Fruit fly (Drosophila melanogaster) whole organism, embryonic: ENCODE measurements around the gene CG32590.

Experiments used
- Aef1 ChIP-seq: fragments of 200-800 bp; sonication (Bioruptor generic); IDR thresholded peaks from 3 replicates; pipeline ENCODE4 v1.3.6; 2022; ENCODE audit warnings: missing biosample characterization, missing genetic modification characterization
- B-H1 ChIP-seq: fragments of 200-800 bp; sonication (Bioruptor generic); IDR thresholded peaks from 3 replicates; pipeline ENCODE4 v1.3.6; 2022; ENCODE audit warnings: missing biosample characterization, missing genetic modification characterization
- CG10147 ChIP-seq: fragments of 200-800 bp; sonication (Bioruptor generic); optimal IDR thresholded peaks from 2 replicates; lab custom pipeline; 2019; ENCODE audit warnings: missing biosample characterization, mild to moderate bottlenecking, missing genetic modification characterization, moderate library complexity
- CG10366 ChIP-seq: fragments of 200-800 bp; sonication (Bioruptor generic); IDR thresholded peaks from 2 replicates; pipeline ENCODE4 v1.3.6; 2022; ENCODE audit warnings: missing biosample characterization, missing genetic modification characterization
- CG10462 ChIP-seq: fragments of 200-800 bp; sonication (Bioruptor generic); optimal IDR thresholded peaks from 2 replicates; lab custom pipeline; 2016; ENCODE audit warnings: missing biosample characterization, missing genetic modification characterization
- CG10959 ChIP-seq: fragments of 200-800 bp; sonication (Bioruptor generic); IDR thresholded peaks from 2 replicates; pipeline ENCODE4 v1.3.6; 2022; ENCODE audit warnings: missing biosample characterization, missing genetic modification characterization
- CG11247 ChIP-seq: fragments of 200-800 bp; sonication (Bioruptor generic); IDR thresholded peaks from 2 replicates; pipeline ENCODE4 v1.3.6; 2022; ENCODE audit warnings: missing biosample characterization, missing genetic modification characterization
- CG12299 ChIP-seq: fragments of 200-800 bp; sonication (Bioruptor generic); optimal IDR thresholded peaks from 2 replicates; lab custom pipeline; 2018; ENCODE audit warnings: missing biosample characterization, mild to moderate bottlenecking, missing genetic modification characterization
- CG12659 ChIP-seq: fragments of 200-800 bp; sonication (Bioruptor generic); optimal IDR thresholded peaks from 3 replicates; lab custom pipeline; 2017; ENCODE audit warnings: mild to moderate bottlenecking, missing biosample characterization, missing genetic modification reagents, missing genetic modification characterization
- CG12744 ChIP-seq: fragments of 200-800 bp; sonication (Bioruptor generic); optimal IDR thresholded peaks from 2 replicates; lab custom pipeline; 2016; ENCODE audit warnings: missing biosample characterization, missing genetic modification characterization
- CG1603 ChIP-seq: fragments of 200-800 bp; sonication (Bioruptor generic); optimal IDR thresholded peaks from 2 replicates; lab custom pipeline; 2019; ENCODE audit warnings: missing biosample characterization, mild to moderate bottlenecking, missing genetic modification characterization, moderate library complexity
- CG16813 ChIP-seq: fragments of 200-800 bp; sonication (Bioruptor generic); IDR thresholded peaks from 3 replicates; pipeline ENCODE4 v1.3.6; 2022; ENCODE audit warnings: missing biosample characterization, missing genetic modification characterization; ENCODE audit not compliant: partially characterized antibody
- CG2875 ChIP-seq: fragments of 200-800 bp; sonication (Bioruptor generic); optimal IDR thresholded peaks from 2 replicates; lab custom pipeline; 2017; ENCODE audit warnings: missing biosample characterization, mild to moderate bottlenecking, missing genetic modification characterization, missing genetic modification reagents
- CG31388 ChIP-seq: fragments of 200-800 bp; sonication (Bioruptor generic); optimal IDR thresholded peaks from 2 replicates; lab custom pipeline; 2016; ENCODE audit warnings: missing biosample characterization, missing genetic modification characterization
- CG3838 ChIP-seq: fragments of 200-800 bp; sonication (Bioruptor generic); optimal IDR thresholded peaks from 3 replicates; lab custom pipeline; 2016; ENCODE audit warnings: missing biosample characterization, missing genetic modification characterization
- CG4707 ChIP-seq: fragments of 200-800 bp; sonication (Bioruptor generic); optimal IDR thresholded peaks from 2 replicates; lab custom pipeline; 2018; ENCODE audit warnings: missing biosample characterization, mild to moderate bottlenecking, missing genetic modification characterization, moderate library complexity
- CG4854 ChIP-seq: fragments of 200-800 bp; sonication (Bioruptor generic); optimal IDR thresholded peaks from 2 replicates; lab custom pipeline; 2016; ENCODE audit warnings: missing biosample characterization, missing genetic modification characterization, inconsistent platforms
- CG9817 ChIP-seq: fragments of 200-800 bp; sonication (Bioruptor generic); optimal IDR thresholded peaks from 2 replicates; lab custom pipeline; 2018; ENCODE audit warnings: missing biosample characterization, mild to moderate bottlenecking, missing genetic modification characterization, moderate library complexity
- Chrac-16 ChIP-seq: fragments of 200-800 bp; sonication (Bioruptor generic); optimal IDR thresholded peaks from 3 replicates; lab custom pipeline; 2016; ENCODE audit warnings: missing biosample characterization, missing genetic modification characterization
- Dbx ChIP-seq: fragments of 200-800 bp; sonication (Bioruptor generic); IDR thresholded peaks from 3 replicates; pipeline ENCODE4 v1.3.6; 2022; ENCODE audit warnings: missing biosample characterization, missing genetic modification characterization
- Gsc ChIP-seq: fragments of 200-800 bp; sonication (Bioruptor generic); IDR thresholded peaks from 2 replicates; pipeline ENCODE4 v1.3.6; 2022; ENCODE audit warnings: missing biosample characterization, missing genetic modification characterization
- HmgD ChIP-seq: fragments of 200-800 bp; sonication (Bioruptor generic); optimal IDR thresholded peaks from 3 replicates; lab custom pipeline; 2016; ENCODE audit warnings: missing biosample characterization, missing genetic modification characterization
- Hmx ChIP-seq: fragments of 200-800 bp; sonication (Bioruptor generic); optimal IDR thresholded peaks from 2 replicates; lab custom pipeline; 2016; ENCODE audit warnings: missing biosample characterization, missing genetic modification characterization
- Ptx1 ChIP-seq: fragments of 200-800 bp; sonication (Bioruptor generic); IDR thresholded peaks from 2 replicates; pipeline ENCODE4 v1.3.6; 2022; ENCODE audit warnings: missing biosample characterization, missing genetic modification characterization
- abd-A ChIP-seq: fragments of 200-800 bp; sonication (Bioruptor generic); optimal IDR thresholded peaks from 3 replicates; lab custom pipeline; 2019; ENCODE audit warnings: missing biosample characterization, mild to moderate bottlenecking, missing genetic modification characterization, moderate library complexity
- al ChIP-seq: fragments of 200-800 bp; sonication (Bioruptor generic); IDR thresholded peaks from 2 replicates; pipeline ENCODE4 v1.3.6; 2022; ENCODE audit warnings: missing biosample characterization, missing genetic modification characterization
- az2 ChIP-seq: fragments of 200-800 bp; sonication (Bioruptor generic); optimal IDR thresholded peaks from 3 replicates; lab custom pipeline; 2016; ENCODE audit warnings: missing biosample characterization, missing genetic modification characterization
- bbx ChIP-seq: fragments of 200-800 bp; sonication (Bioruptor generic); IDR thresholded peaks from 2 replicates; pipeline ENCODE4 v1.3.6; 2022; ENCODE audit warnings: missing biosample characterization, missing genetic modification characterization; ENCODE audit not compliant: partially characterized antibody
- bigmax ChIP-seq: fragments of 200-800 bp; sonication (Bioruptor generic); optimal IDR thresholded peaks from 2 replicates; lab custom pipeline; 2018; ENCODE audit warnings: missing biosample characterization, mild to moderate bottlenecking, missing genetic modification characterization
- crol ChIP-seq: fragments of 200-800 bp; sonication (Bioruptor generic); IDR thresholded peaks from 2 replicates; pipeline ENCODE4 v1.3.6; 2022; ENCODE audit warnings: missing biosample characterization, missing genetic modification characterization
- cwo ChIP-seq: fragments of 200-800 bp; sonication (Bioruptor generic); optimal IDR thresholded peaks from 3 replicates; lab custom pipeline; 2017; ENCODE audit warnings: missing biosample characterization, missing genetic modification characterization, mild to moderate bottlenecking, moderate library complexity, missing genetic modification reagents
- disco-r ChIP-seq: fragments of 200-800 bp; sonication (Bioruptor generic); optimal IDR thresholded peaks from 2 replicates; lab custom pipeline; 2016; ENCODE audit warnings: missing biosample characterization, missing genetic modification characterization
- emc ChIP-seq: fragments of 200-800 bp; sonication (Bioruptor generic); optimal IDR thresholded peaks from 2 replicates; lab custom pipeline; 2016; ENCODE audit warnings: missing biosample characterization, missing genetic modification characterization
- grau ChIP-seq: fragments of 200-800 bp; optimal IDR thresholded peaks from 3 replicates; lab custom pipeline; 2019; ENCODE audit warnings: missing biosample characterization, mild to moderate bottlenecking, missing genetic modification characterization, moderate library complexity
- insv ChIP-seq, 2 experiments: fragments of 200-800 bp; sonication (Bioruptor generic); optimal IDR thresholded peaks; 3 replicates each; lab custom pipeline; 2016 to 2018; ENCODE audit warnings: missing biosample characterization in 2 of 2, missing genetic modification characterization in 2 of 2
- jigr1 ChIP-seq: fragments of 200-800 bp; sonication (Bioruptor generic); IDR thresholded peaks from 3 replicates; pipeline ENCODE4 v1.3.6; 2022; ENCODE audit warnings: missing biosample characterization, missing genetic modification characterization
- mam ChIP-seq: fragments of 200-800 bp; sonication (Bioruptor generic); optimal IDR thresholded peaks from 3 replicates; lab custom pipeline; 2016; ENCODE audit warnings: missing biosample characterization, missing genetic modification characterization
- nerfin-1 ChIP-seq: fragments of 200-800 bp; sonication (Bioruptor generic); optimal IDR thresholded peaks from 3 replicates; lab custom pipeline; 2019; ENCODE audit warnings: missing biosample characterization, mild to moderate bottlenecking, missing genetic modification characterization, moderate library complexity
- nerfin-2 ChIP-seq: fragments of 200-800 bp; sonication (Bioruptor generic); IDR thresholded peaks from 2 replicates; pipeline ENCODE4 v1.3.6; 2022; ENCODE audit warnings: missing biosample characterization, missing genetic modification characterization; ENCODE audit not compliant: partially characterized antibody
- onecut ChIP-seq: fragments of 200-800 bp; sonication (Bioruptor generic); IDR thresholded peaks from 2 replicates; pipeline ENCODE4 v1.3.6; 2022; ENCODE audit warnings: missing biosample characterization, missing genetic modification characterization
- pan ChIP-seq, 4 experiments: fragments of >200 bp in 3 of 4; fragments of 200-800 bp in 1 of 4; sonication (Bioruptor generic) in 1 of 4; optimal IDR thresholded peaks in 3 of 4; IDR thresholded peaks in 1 of 4; 2 replicates each; pipeline versions ENCODE4 v1.3.6 to Lab custom; 2017 to 2022; ENCODE audit warnings: missing biosample characterization in 2 of 4, missing genetic modification characterization in 2 of 4, mixed read lengths in 1 of 4
- pho ChIP-seq: fragments of 200-800 bp; sonication (Bioruptor generic); optimal IDR thresholded peaks from 2 replicates; lab custom pipeline; 2016; ENCODE audit warnings: missing biosample characterization, missing genetic modification characterization
- prd ChIP-seq, 3 experiments: fragments of >200 bp in 2 of 3; fragments of 200-800 bp in 1 of 3; sonication (Bioruptor generic) in 1 of 3; optimal IDR thresholded peaks in 2 of 3; IDR thresholded peaks in 1 of 3; 2 replicates in 2 of 3; 3 replicates in 1 of 3; pipeline versions ENCODE4 v1.3.6 to Lab custom; 2017 to 2022; ENCODE audit warnings: missing biosample characterization in 1 of 3, missing genetic modification characterization in 1 of 3
- pros ChIP-seq: fragments of 200-800 bp; sonication (Bioruptor generic); optimal IDR thresholded peaks from 3 replicates; lab custom pipeline; 2019; ENCODE audit warnings: missing biosample characterization, mild to moderate bottlenecking, missing genetic modification characterization, moderate library complexity
- ro ChIP-seq: fragments of 200-800 bp; sonication (Bioruptor generic); IDR thresholded peaks from 2 replicates; pipeline ENCODE4 v1.3.6; 2022; ENCODE audit warnings: missing biosample characterization, missing genetic modification characterization
- sens-2 ChIP-seq: fragments of 200-800 bp; sonication (Bioruptor generic); IDR thresholded peaks from 2 replicates; pipeline ENCODE4 v1.3.6; 2022; ENCODE audit warnings: missing biosample characterization, missing genetic modification characterization
- sim ChIP-seq: fragments of 200-800 bp; sonication (Bioruptor generic); IDR thresholded peaks from 2 replicates; pipeline ENCODE4 v1.3.6; 2022; ENCODE audit warnings: missing biosample characterization, missing genetic modification characterization
- sr ChIP-seq: fragments of 200-800 bp; sonication (Bioruptor generic); IDR thresholded peaks from 3 replicates; pipeline ENCODE4 v1.3.6; 2022; ENCODE audit warnings: missing biosample characterization, missing genetic modification characterization
- tll ChIP-seq, 2 experiments: fragments of 200-800 bp in 1 of 2; fragments of >200 bp in 1 of 2; sonication (Bioruptor generic) in 1 of 2; optimal IDR thresholded peaks; 2 replicates each; lab custom pipeline; 2017 to 2019; ENCODE audit warnings: missing biosample characterization in 2 of 2, missing genetic modification characterization in 2 of 2, mild to moderate bottlenecking in 1 of 2, moderate library complexity in 1 of 2

Gene CG32590

DNA sequence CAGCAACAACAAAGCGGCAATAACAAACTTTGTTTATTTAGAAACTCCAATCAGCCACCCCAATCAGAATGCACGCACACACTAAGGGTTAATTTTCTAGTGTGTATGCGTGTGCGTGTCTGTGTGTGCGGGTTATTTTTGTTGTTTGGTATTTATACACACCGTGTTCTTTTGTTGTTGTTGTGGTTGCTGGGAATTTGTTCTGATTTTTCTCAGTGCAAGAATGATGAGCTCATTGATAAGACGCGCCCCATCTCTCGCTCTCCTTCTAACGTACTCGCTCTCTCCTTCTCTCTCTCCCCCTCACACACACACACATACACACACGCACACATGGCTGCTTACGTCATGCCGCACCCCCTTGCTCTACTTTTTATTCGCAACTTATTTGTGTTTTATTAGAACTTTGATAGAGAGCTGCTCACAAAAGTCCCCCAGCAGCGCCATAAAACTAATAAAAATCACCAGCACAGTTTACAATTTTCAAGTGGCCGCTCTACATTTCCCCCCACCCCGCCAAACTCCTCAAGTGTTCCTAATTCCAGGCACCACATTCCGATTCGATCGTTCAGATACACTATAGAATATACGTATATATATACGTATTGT, 937 bp upstream of the CG32590 start (continued):
- TF ChIP-seq abd-A (tag; lab: Kevin White, UChicago) = peak; percentile 83
- no peak for TF ChIP-seq prd (optimal IDR thresholded peaks at IDR 0.05; lab: Kevin White, UChicago)
- TF ChIP-seq prd (GFP tag; IDR thresholded peaks at IDR 0.05; lab: Robert Waterston, UW) = peak; percentile 52; the same call in 2 of the 3 replicates
- TF ChIP-seq sens-2 = no peak
- TF ChIP-seq CG4854 (GFP tag; lab: Kevin White, UChicago) = no peak
- TF ChIP-seq CG31388 (GFP tag; lab: Kevin White, UChicago) = no peak
- no peak for TF ChIP-seq tll (GFP tag; optimal IDR thresholded peaks at IDR 0.05; lab: Kevin White, UChicago)
- TF ChIP-seq pros (GFP tag; lab: Kevin White, UChicago) = no peak
- peak; percentile 61 for TF ChIP-seq al (GFP tag; lab: Robert Waterston, UW)
- no peak for TF ChIP-seq bigmax (GFP tag; lab: Kevin White, UChicago)
- TF ChIP-seq CG16813 (GFP tag; lab: Robert Waterston, UW) = no peak
- TF ChIP-seq CG11247 = peak; percentile 36; the same call in 1 of the 2 replicates
- peak; percentile 7 for TF ChIP-seq CG12299
- no peak for TF ChIP-seq jigr1 (GFP tag; lab: Robert Waterston, UW)
- TF ChIP-seq az2 (GFP tag; lab: Kevin White, UChicago) = peak; percentile 15
- TF ChIP-seq pan (optimal IDR thresholded peaks at IDR 0.05; lab: Kevin White, UChicago) = no peak
- peak in 1 of 2 experiments; percentile 68 for TF ChIP-seq pan (GFP tag; optimal IDR thresholded peaks at IDR 0.05 in 1 of 2, IDR thresholded peaks at IDR 0.05 in 1 of 2)
- no peak for TF ChIP-seq CG10147
- peak; percentile 48 for TF ChIP-seq CG1603 (tag; lab: Kevin White, UChicago)
- TF ChIP-seq Hmx = no peak
- peak; percentile 33 for TF ChIP-seq emc
- TF ChIP-seq Gsc (GFP tag; lab: Robert Waterston, UW) = no peak
- TF ChIP-seq CG10366 (GFP tag; lab: Robert Waterston, UW) = peak; percentile 23; the same call in 1 of the 2 replicates
- TF ChIP-seq ro (GFP tag; lab: Robert Waterston, UW) = no peak
- TF ChIP-seq B-H1 (GFP tag; lab: Robert Waterston, UW) = no peak
- peak; percentile 43 for TF ChIP-seq HmgD
- TF ChIP-seq nerfin-1 = peak; percentile 26
- TF ChIP-seq mam (GFP tag; lab: Kevin White, UChicago) = peak; percentile 60
- TF ChIP-seq sim (GFP tag; lab: Robert Waterston, UW) = no peak
- no peak for TF ChIP-seq nerfin-2 (GFP tag; lab: Robert Waterston, UW)
- TF ChIP-seq CG3838 (GFP tag; lab: Kevin White, UChicago) = no peak
- TF ChIP-seq CG12659 (GFP tag; lab: Kevin White, UChicago) = peak; percentile 2
- peak; percentile 83 to 94 for TF ChIP-seq insv (GFP tag; optimal IDR thresholded peaks at IDR 0.05; lab: Kevin White, UChicago)
- TF ChIP-seq crol (GFP tag; lab: Robert Waterston, UW) = peak; percentile 89
- no peak for TF ChIP-seq Chrac-16
- TF ChIP-seq cwo (GFP tag; lab: Kevin White, UChicago) = peak; percentile 47
- no peak for TF ChIP-seq sr
- no peak for TF ChIP-seq CG2875 (GFP tag; lab: Kevin White, UChicago)
- peak; percentile 29 for TF ChIP-seq CG12744 (GFP tag; lab: Kevin White, UChicago)
- peak; percentile 74 for TF ChIP-seq pho (GFP tag; lab: Kevin White, UChicago)
- 0 out of 3 replicates have a peak, but pooled peaks have one; percentile 51 for TF ChIP-seq Dbx (GFP tag; lab: Robert Waterston, UW)
- TF ChIP-seq Aef1 = peak; percentile 71
- no peak for TF ChIP-seq disco-r
- peak; percentile 40; the same call in 1 of the 2 replicates for TF ChIP-seq Ptx1 (GFP tag; lab: Robert Waterston, UW)
- peak; percentile 89 for TF ChIP-seq CG10959 (GFP tag; lab: Robert Waterston, UW)
- peak; percentile 50 for TF ChIP-seq grau (tag; lab: Kevin White, UChicago)
- TF ChIP-seq CG4707 (GFP tag; lab: Kevin White, UChicago) = no peak
- TF ChIP-seq CG10462 (GFP tag; lab: Kevin White, UChicago) = no peak
- TF ChIP-seq CG9817 (tag; lab: Kevin White, UChicago) = peak; percentile 32
- TF ChIP-seq bbx (GFP tag; lab: Robert Waterston, UW) = no peak
- 0 out of 2 replicates have a peak, but pooled peaks have one; percentile 3 for TF ChIP-seq onecut (GFP tag; lab: Robert Waterston, UW)
